Fruit fly (Drosophila melanogaster) whole organism, embryonic: ENCODE results near the gene hmw.

Source experiments
- Abd-B ChIP-seq: fragments of 200-800 bp; sonication (Bioruptor generic); optimal IDR thresholded peaks from 2 replicates; lab custom pipeline; 2018; ENCODE audit warnings: missing biosample characterization, mild to moderate bottlenecking, missing genetic modification characterization, moderate library complexity
- Adf1 ChIP-seq: fragments of 200-800 bp; sonication (Bioruptor generic); IDR thresholded peaks from 2 replicates; pipeline ENCODE4 v1.3.6; 2022; ENCODE audit warnings: missing biosample characterization, missing genetic modification characterization
- CG10274 ChIP-seq: fragments of 200-800 bp; sonication (Bioruptor generic); optimal IDR thresholded peaks from 3 replicates; lab custom pipeline; 2017; ENCODE audit warnings: missing biosample characterization, mild to moderate bottlenecking, missing genetic modification characterization
- CG10321 ChIP-seq: fragments of 200-800 bp; sonication (Bioruptor generic); IDR thresholded peaks from 2 replicates; pipeline ENCODE4 v1.3.6; 2022; ENCODE audit warnings: missing biosample characterization, missing genetic modification characterization
- CG10431 ChIP-seq: fragments of 200-800 bp; sonication (Bioruptor generic); optimal IDR thresholded peaks from 3 replicates; lab custom pipeline; 2018; ENCODE audit warnings: missing biosample characterization, mild to moderate bottlenecking, missing genetic modification characterization
- CG10654 ChIP-seq: fragments of 200-800 bp; sonication (Bioruptor generic); optimal IDR thresholded peaks from 2 replicates; lab custom pipeline; 2016; ENCODE audit warnings: missing biosample characterization, missing genetic modification characterization
- CG11456 ChIP-seq: fragments of 200-800 bp; sonication (Bioruptor generic); IDR thresholded peaks from 3 replicates; pipeline ENCODE4 v1.3.6; 2022; ENCODE audit warnings: missing biosample characterization, missing genetic modification characterization
- CG11695 ChIP-seq: fragments of 200-800 bp; sonication (Bioruptor generic); IDR thresholded peaks from 3 replicates; pipeline ENCODE4 v1.3.6; 2022; ENCODE audit warnings: missing biosample characterization, missing genetic modification characterization
- CG14050 ChIP-seq: fragments of 200-800 bp; sonication (Bioruptor generic); IDR thresholded peaks from 3 replicates; pipeline ENCODE4 v1.3.6; 2022; ENCODE audit warnings: missing biosample characterization, missing genetic modification characterization
- CG14667 ChIP-seq: fragments of 200-800 bp; sonication (Bioruptor generic); IDR thresholded peaks from 2 replicates; pipeline ENCODE4 v1.3.6; 2022; ENCODE audit warnings: missing biosample characterization, missing genetic modification characterization
- CG14965 ChIP-seq: fragments of 200-800 bp; sonication (Bioruptor generic); optimal IDR thresholded peaks from 2 replicates; lab custom pipeline; 2016; ENCODE audit warnings: missing biosample characterization, missing genetic modification characterization, borderline replicate concordance
- CG15073 ChIP-seq: fragments of 200-800 bp; sonication (Bioruptor generic); optimal IDR thresholded peaks from 2 replicates; lab custom pipeline; 2016; ENCODE audit warnings: missing biosample characterization, missing genetic modification characterization
- CG15514 ChIP-seq: fragments of 200-800 bp; sonication (Bioruptor generic); optimal IDR thresholded peaks from 3 replicates; lab custom pipeline; 2017; ENCODE audit warnings: missing biosample characterization, missing genetic modification characterization, mild to moderate bottlenecking, moderate library complexity, missing genetic modification reagents
- CG17612 ChIP-seq: fragments of 200-800 bp; sonication (Bioruptor generic); IDR thresholded peaks from 2 replicates; pipeline ENCODE4 v1.3.6; 2022; ENCODE audit warnings: missing biosample characterization, missing genetic modification characterization
- CG18476 ChIP-seq: fragments of 200-800 bp; sonication (Bioruptor generic); optimal IDR thresholded peaks from 2 replicates; lab custom pipeline; 2016; ENCODE audit warnings: missing biosample characterization, mild to moderate bottlenecking, missing genetic modification characterization
- CG4360 ChIP-seq: fragments of 200-800 bp; sonication (Bioruptor generic); IDR thresholded peaks from 2 replicates; pipeline ENCODE4 v1.3.6; 2022; ENCODE audit warnings: missing biosample characterization, missing genetic modification characterization
- CG4617 ChIP-seq: fragments of 200-800 bp; sonication (Bioruptor generic); optimal IDR thresholded peaks from 3 replicates; lab custom pipeline; 2016; ENCODE audit warnings: missing biosample characterization, missing genetic modification characterization, borderline replicate concordance
- CG4854 ChIP-seq: fragments of 200-800 bp; sonication (Bioruptor generic); optimal IDR thresholded peaks from 2 replicates; lab custom pipeline; 2016; ENCODE audit warnings: missing biosample characterization, missing genetic modification characterization, inconsistent platforms
- CG7928 ChIP-seq: fragments of 200-800 bp; sonication (Bioruptor generic); optimal IDR thresholded peaks from 2 replicates; lab custom pipeline; 2017; ENCODE audit warnings: missing biosample characterization, mild to moderate bottlenecking, missing genetic modification characterization
- CG8765 ChIP-seq: fragments of 200-800 bp; sonication (Bioruptor generic); IDR thresholded peaks from 2 replicates; pipeline ENCODE4 v1.3.6; 2022; ENCODE audit warnings: missing biosample characterization, missing genetic modification characterization
- CG9876 ChIP-seq: fragments of 200-800 bp; sonication (Bioruptor generic); optimal IDR thresholded peaks from 2 replicates; lab custom pipeline; 2016; ENCODE audit warnings: missing biosample characterization, missing genetic modification characterization
- Dbx ChIP-seq: fragments of 200-800 bp; sonication (Bioruptor generic); IDR thresholded peaks from 3 replicates; pipeline ENCODE4 v1.3.6; 2022; ENCODE audit warnings: missing biosample characterization, missing genetic modification characterization
- Dref ChIP-seq: fragments of 200-800 bp; sonication (Bioruptor generic); IDR thresholded peaks from 2 replicates; pipeline ENCODE4 v1.3.6; 2022; ENCODE audit warnings: missing biosample characterization, missing genetic modification characterization
- Ets65A ChIP-seq: fragments of 200-800 bp; sonication (Bioruptor generic); peaks from one replicate; lab custom pipeline; 2016; ENCODE audit warnings: missing biosample characterization, missing genetic modification characterization
- GATAe ChIP-seq: fragments of 200-800 bp; sonication (Bioruptor generic); conservative IDR thresholded peaks from 2 replicates; pipeline ENCODE4 v1.3.6; 2022; ENCODE audit warnings: missing biosample characterization, missing genetic modification characterization
- HLH4C ChIP-seq: fragments of 200-800 bp; sonication (Bioruptor generic); IDR thresholded peaks from 3 replicates; pipeline ENCODE4 v1.3.6; 2022; ENCODE audit warnings: missing biosample characterization, missing genetic modification characterization; ENCODE audit not compliant: partially characterized antibody
- Lhr ChIP-seq: fragments of 200-800 bp; sonication (Bioruptor generic); optimal IDR thresholded peaks from 3 replicates; lab custom pipeline; 2017; ENCODE audit warnings: mild to moderate bottlenecking, missing biosample characterization, missing genetic modification reagents, missing genetic modification characterization
- Scr ChIP-seq: fragments of 200-800 bp; sonication (Bioruptor generic); IDR thresholded peaks from 2 replicates; pipeline ENCODE4 v1.3.6; 2022; ENCODE audit warnings: missing biosample characterization, missing genetic modification characterization; ENCODE audit not compliant: partially characterized antibody
- Sin3A ChIP-seq: fragments of >200 bp; optimal IDR thresholded peaks from 2 replicates; lab custom pipeline; 2018
- Spps ChIP-seq: fragments of 200-800 bp; sonication (Bioruptor generic); optimal IDR thresholded peaks from 2 replicates; lab custom pipeline; 2018; ENCODE audit warnings: missing biosample characterization, mild to moderate bottlenecking, missing genetic modification characterization
- Sry-β ChIP-seq: fragments of 200-800 bp; sonication (Bioruptor generic); optimal IDR thresholded peaks from 2 replicates; lab custom pipeline; 2018; ENCODE audit warnings: missing biosample characterization, mild to moderate bottlenecking, missing genetic modification characterization, moderate library complexity
- Xbp1 ChIP-seq: fragments of 200-800 bp; sonication (Bioruptor generic); optimal IDR thresholded peaks from 3 replicates; lab custom pipeline; 2016; ENCODE audit warnings: missing biosample characterization, mild to moderate bottlenecking, missing genetic modification characterization
- chinmo ChIP-seq: fragments of 200-800 bp; sonication (Bioruptor generic); IDR thresholded peaks from 4 replicates; pipeline ENCODE4 v1.3.6; 2022; ENCODE audit warnings: missing biosample characterization, missing genetic modification characterization; ENCODE audit not compliant: partially characterized antibody
- corto ChIP-seq: fragments of 200-800 bp; sonication (Bioruptor generic); optimal IDR thresholded peaks from 2 replicates; lab custom pipeline; 2016; ENCODE audit warnings: missing biosample characterization, mild to moderate bottlenecking, missing genetic modification characterization, moderate library complexity
- cwo ChIP-seq: fragments of 200-800 bp; sonication (Bioruptor generic); optimal IDR thresholded peaks from 3 replicates; lab custom pipeline; 2017; ENCODE audit warnings: missing biosample characterization, missing genetic modification characterization, mild to moderate bottlenecking, moderate library complexity, missing genetic modification reagents
- emc ChIP-seq: fragments of 200-800 bp; sonication (Bioruptor generic); optimal IDR thresholded peaks from 2 replicates; lab custom pipeline; 2016; ENCODE audit warnings: missing biosample characterization, missing genetic modification characterization
- fd3F ChIP-seq: fragments of 200-800 bp; sonication (Bioruptor generic); optimal IDR thresholded peaks from 2 replicates; lab custom pipeline; 2018; ENCODE audit warnings: missing biosample characterization, mild to moderate bottlenecking, missing genetic modification characterization, moderate library complexity
- ftz-f1 ChIP-seq: fragments of 200-800 bp; sonication (Bioruptor generic); optimal IDR thresholded peaks from 2 replicates; lab custom pipeline; 2016; ENCODE audit warnings: missing biosample characterization, missing genetic modification characterization
- gcm2 ChIP-seq: fragments of 200-800 bp; sonication (Bioruptor generic); optimal IDR thresholded peaks from 2 replicates; lab custom pipeline; 2016; ENCODE audit warnings: missing biosample characterization, missing genetic modification characterization
- gro ChIP-seq: fragments of 200-800 bp; sonication (Bioruptor generic); optimal IDR thresholded peaks from 2 replicates; lab custom pipeline; 2016; ENCODE audit warnings: missing biosample characterization, missing genetic modification characterization
- gsb-n ChIP-seq: fragments of 200-800 bp; sonication (Bioruptor generic); optimal IDR thresholded peaks from 3 replicates; lab custom pipeline; 2018; ENCODE audit warnings: missing biosample characterization, mild to moderate bottlenecking, missing genetic modification characterization
- ken ChIP-seq: fragments of 200-800 bp; sonication (Bioruptor generic); IDR thresholded peaks from 3 replicates; pipeline ENCODE4 v1.3.6; 2022; ENCODE audit warnings: missing biosample characterization, missing genetic modification characterization
- kni ChIP-seq: fragments of 200-800 bp; sonication (Bioruptor generic); optimal IDR thresholded peaks from 3 replicates; lab custom pipeline; 2017; ENCODE audit warnings: mild to moderate bottlenecking, missing biosample characterization, missing genetic modification reagents, missing genetic modification characterization
- mld ChIP-seq: fragments of 200-800 bp; sonication (Bioruptor generic); IDR thresholded peaks from 3 replicates; pipeline ENCODE4 v1.3.6; 2022; ENCODE audit warnings: missing biosample characterization, missing genetic modification characterization; ENCODE audit not compliant: partially characterized antibody
- nerfin-1 ChIP-seq: fragments of 200-800 bp; sonication (Bioruptor generic); optimal IDR thresholded peaks from 3 replicates; lab custom pipeline; 2019; ENCODE audit warnings: missing biosample characterization, mild to moderate bottlenecking, missing genetic modification characterization, moderate library complexity
- pfk ChIP-seq: fragments of 200-800 bp; sonication (Bioruptor generic); optimal IDR thresholded peaks from 2 replicates; lab custom pipeline; 2018; ENCODE audit warnings: missing biosample characterization, mild to moderate bottlenecking, missing genetic modification characterization, moderate library complexity
- row ChIP-seq: fragments of 200-800 bp; sonication (Bioruptor generic); IDR thresholded peaks from 3 replicates; pipeline ENCODE4 v1.3.6; 2022; ENCODE audit warnings: missing biosample characterization, missing genetic modification characterization
- tup ChIP-seq: fragments of 200-800 bp; sonication (Bioruptor generic); optimal IDR thresholded peaks from 2 replicates; lab custom pipeline; 2016; ENCODE audit warnings: missing biosample characterization, mild to moderate bottlenecking, missing genetic modification characterization, moderate library complexity
- vvl ChIP-seq: fragments of 200-800 bp; sonication (Bioruptor generic); IDR thresholded peaks from 2 replicates; pipeline ENCODE4 v1.3.6; 2022; ENCODE audit warnings: missing biosample characterization, missing genetic modification characterization
- wdn ChIP-seq: fragments of 200-800 bp; sonication (Bioruptor generic); IDR thresholded peaks from 2 replicates; pipeline ENCODE4 v1.3.6; 2022; ENCODE audit warnings: missing biosample characterization, missing genetic modification characterization
- zfh2 ChIP-seq: fragments of 200-800 bp; sonication (Bioruptor generic); optimal IDR thresholded peaks from 2 replicates; lab custom pipeline; 2016; ENCODE audit warnings: missing biosample characterization, missing genetic modification characterization

Gene hmw

dm6 chr3R:18404713-18405112 lies 42.9 kb downstream of the hmw start, which contains the start of gene CG7685 (continued):
- no peak for TF ChIP-seq CG9876 (GFP tag; lab: Kevin White, UChicago)
- no peak for TF ChIP-seq emc
- no peak for TF ChIP-seq HLH4C
- TF ChIP-seq CG14667 (GFP tag; lab: Robert Waterston, UW), result no peak
- peak; percentile 85 for TF ChIP-seq row (GFP tag; lab: Robert Waterston, UW)
- no peak for TF ChIP-seq Adf1
- TF ChIP-seq cwo (GFP tag; lab: Kevin White, UChicago), result peak; percentile 40
- no peak for TF ChIP-seq pfk (GFP tag; lab: Kevin White, UChicago)
- peak; percentile 19 for TF ChIP-seq Lhr
- peak; percentile 32 for TF ChIP-seq CG10654 (GFP tag; lab: Kevin White, UChicago)
- TF ChIP-seq kni (GFP tag; lab: Kevin White, UChicago), result no peak
- TF ChIP-seq CG4854 (GFP tag; lab: Kevin White, UChicago), result peak; percentile 68
- TF ChIP-seq CG4617 (GFP tag; lab: Kevin White, UChicago), result peak; percentile 88
- no peak for TF ChIP-seq CG14965 (GFP tag; lab: Kevin White, UChicago)
- no peak for TF ChIP-seq Sry-β
- peak; percentile 24 for TF ChIP-seq CG7928 (GFP tag; lab: Kevin White, UChicago)
- TF ChIP-seq CG10431 (GFP tag; lab: Kevin White, UChicago), result peak; percentile 8
- peak; percentile 72; the same call in 2 of the 3 replicates for TF ChIP-seq CG11456 (GFP tag; lab: Robert Waterston, UW)
- peak; percentile 81 for TF ChIP-seq CG15514 (GFP tag; lab: Kevin White, UChicago)
- no peak for TF ChIP-seq wdn (GFP tag; lab: Robert Waterston, UW)
- TF ChIP-seq ftz-f1, result peak; percentile 29
- TF ChIP-seq corto (GFP tag; lab: Kevin White, UChicago), result no peak
- TF ChIP-seq Dref (GFP tag; lab: Robert Waterston, UW), result no peak
- no peak for TF ChIP-seq CG8765 (GFP tag; lab: Robert Waterston, UW)
- peak; percentile 32 for TF ChIP-seq CG18476 (GFP tag; lab: Kevin White, UChicago)
- peak; percentile 1 for TF ChIP-seq Abd-B
- TF ChIP-seq ken (GFP tag; lab: Robert Waterston, UW), result peak; percentile 48; the same call in 1 of the 3 replicates
- TF ChIP-seq CG4360 (GFP tag; lab: Robert Waterston, UW), result peak; percentile 45; the same call in 1 of the 2 replicates
- no peak for TF ChIP-seq gsb-n (tag; lab: Kevin White, UChicago)
- TF ChIP-seq CG15073, result no peak
- TF ChIP-seq zfh2, result peak; percentile 68
- peak; percentile 44 for TF ChIP-seq nerfin-1 (tag; lab: Kevin White, UChicago)
- peak; percentile 45 for TF ChIP-seq gcm2 (GFP tag; lab: Kevin White, UChicago)
- no peak for TF ChIP-seq CG10274 (GFP tag; lab: Kevin White, UChicago)
- no peak for TF ChIP-seq Sin3A (lab: Kevin White, UChicago)
- TF ChIP-seq CG10321, result no peak
- TF ChIP-seq mld (GFP tag; lab: Robert Waterston, UW), result no peak
- TF ChIP-seq Ets65A, result peak; percentile 89
- TF ChIP-seq Spps (tag; lab: Kevin White, UChicago), result no peak
- TF ChIP-seq Xbp1, result peak; percentile 70
- TF ChIP-seq GATAe (GFP tag; lab: Robert Waterston, UW), result no peak
- TF ChIP-seq CG17612 (GFP tag; lab: Robert Waterston, UW), result no peak
- TF ChIP-seq CG14050, result peak; percentile 47; the same call in 2 of the 3 replicates
- TF ChIP-seq CG11695 (GFP tag; lab: Robert Waterston, UW), result 0 out of 3 replicates have a peak, but pooled peaks have one; percentile 8
- no peak for TF ChIP-seq chinmo (GFP tag; lab: Robert Waterston, UW)
- TF ChIP-seq vvl (GFP tag; lab: Robert Waterston, UW), result peak; percentile 84
- peak; percentile 43 for TF ChIP-seq Scr (GFP tag; lab: Robert Waterston, UW)
- TF ChIP-seq fd3F (GFP tag; lab: Kevin White, UChicago), result peak; percentile 65
- TF ChIP-seq gro (GFP tag; lab: Kevin White, UChicago), result peak; percentile 85
- peak; percentile 60; the same call in 1 of the 3 replicates for TF ChIP-seq Dbx (GFP tag; lab: Robert Waterston, UW)
- peak; percentile 50 for TF ChIP-seq tup (GFP tag; lab: Kevin White, UChicago)
